Worm (Caenorhabditis elegans) whole organism, dauer: ENCODE data around the gene ttyh-1.

Experiments
- unc-62 ChIP-seq: sonication (generic microtip); optimal IDR thresholded peaks from 2 replicates; lab custom pipeline; 2017; ENCODE audit warnings: missing biosample characterization, missing genetic modification reagents, missing genetic modification characterization

ttyh-1 gene

ce11 chrX:11400467-11401184, 32.1 kb downstream of the ttyh-1 start:
- TF ChIP-seq unc-62: no peak

ce11 chrX:11405908-11406307, 37.4 kb downstream of the ttyh-1 start, which contains the start of gene slo-2:
slo-2 (minus strand) TSS chrX:11405931.
- TF ChIP-seq unc-62: no peak

ce11 chrX:11406784-11407183, 38.3 kb downstream of the ttyh-1 start:
- TF ChIP-seq unc-62: no peak

ce11 chrX:11407682-11408335, 39.3 kb downstream of the ttyh-1 start, which contains the start of gene F08B12.4:
F08B12.4 (minus strand) TSS chrX:11407732.
- no peak for TF ChIP-seq unc-62

ce11 chrX:11409457-11409856, 40.9 kb downstream of the ttyh-1 start:
- TF ChIP-seq unc-62: no peak

- no peak for TF ChIP-seq unc-62
Observed at ce11 chrX:11411675-11412074, 43.2 kb downstream of the ttyh-1 start.

ce11 chrX:11414837-11415550, 46.5 kb downstream of the ttyh-1 start, which contains the start of gene pek-1:
pek-1 (minus strand) TSS chrX:11414887.
- TF ChIP-seq unc-62: no peak

ce11 chrX:11418667-11419066, 50.1 kb downstream of the ttyh-1 start, which contains the start of gene F46C3.2:
F46C3.2 (minus strand) TSS chrX:11418767.
- TF ChIP-seq unc-62: no peak

- TF ChIP-seq unc-62: no peak
Observed at ce11 chrX:11419988-11420387, 51.5 kb downstream of the ttyh-1 start, which contains the start of gene F46C3.6. F46C3.6 (minus strand) TSS chrX:11420074.
